Fruit fly (Drosophila melanogaster): Measurements from ENCODE around the gene CG33116.

CG33116 gene

dm6 chr2L:19492934-19493686, 40.2 kb upstream of the CG33116 start, which contains the start of the genes swm and Ctu2 (continued):
- TF ChIP-seq CG5245 (GFP tag; optimal IDR thresholded peaks at IDR 0.05) = no peak
- no peak for TF ChIP-seq dmrt99B (tag; optimal IDR thresholded peaks at IDR 0.05)
- peak; percentile 65 for TF ChIP-seq CG14014 (GFP tag; IDR thresholded peaks at IDR 0.05)
- TF ChIP-seq row (GFP tag; IDR thresholded peaks at IDR 0.05) = peak; percentile 90
- peak; percentile 1 to 71 for TF ChIP-seq dpn (GFP tag; optimal IDR thresholded peaks at IDR 0.05)
- TF ChIP-seq Blimp-1 (GFP tag; optimal IDR thresholded peaks at IDR 0.05) = no peak
- TF ChIP-seq gro (GFP tag; optimal IDR thresholded peaks at IDR 0.05) = no peak
- no peak for TF ChIP-seq btn (GFP tag; optimal IDR thresholded peaks at IDR 0.05)
- no peak for TF ChIP-seq sens-2 (GFP tag; IDR thresholded peaks at IDR 0.05)
- peak; percentile 22 for TF ChIP-seq HmgZ (tag; optimal IDR thresholded peaks at IDR 0.05)
- TF ChIP-seq ash1 (GFP tag; optimal IDR thresholded peaks at IDR 0.05) = no peak
- TF ChIP-seq exex (tag; optimal IDR thresholded peaks at IDR 0.05) = peak; percentile 50
- TF ChIP-seq pzg (GFP tag; optimal IDR thresholded peaks at IDR 0.05) = peak; percentile 48
- no peak; the same call in 1 of the 2 replicates for TF ChIP-seq Taf1 (GFP tag; IDR thresholded peaks at IDR 0.05)
- peak; percentile 48 for TF ChIP-seq az2 (GFP tag; optimal IDR thresholded peaks at IDR 0.05)
- TF ChIP-seq ind (GFP tag; optimal IDR thresholded peaks at IDR 0.05) = peak; percentile 68
- no peak for TF ChIP-seq Hey (tag; optimal IDR thresholded peaks at IDR 0.05)
- TF ChIP-seq CG3995 (GFP tag; optimal IDR thresholded peaks at IDR 0.05) = peak; percentile 3
- no peak for TF ChIP-seq CG10565 (GFP tag; optimal IDR thresholded peaks at IDR 0.05)
- TF ChIP-seq CG17568 (GFP tag; optimal IDR thresholded peaks at IDR 0.05) = no peak
- TF ChIP-seq Jarid2 (GFP tag; optimal IDR thresholded peaks at IDR 0.05) = no peak
- no peak for TF ChIP-seq stc (GFP tag; IDR thresholded peaks at IDR 0.05)
- TF ChIP-seq CG10462 (GFP tag; optimal IDR thresholded peaks at IDR 0.05) = no peak
- no peak for TF ChIP-seq Vsx1 (GFP tag; optimal IDR thresholded peaks at IDR 0.05)
- TF ChIP-seq CG43689 (GFP tag; IDR thresholded peaks at IDR 0.05) = no peak
- TF ChIP-seq ab (GFP tag; optimal IDR thresholded peaks at IDR 0.05) = no peak
- TF ChIP-seq Usf (GFP tag; optimal IDR thresholded peaks at IDR 0.05) = peak; percentile 13
- no peak for TF ChIP-seq ase (GFP tag; IDR thresholded peaks at IDR 0.05)
- TF ChIP-seq pho (GFP tag; optimal IDR thresholded peaks at IDR 0.05) = no peak
- TF ChIP-seq CG8089 (GFP tag; optimal IDR thresholded peaks at IDR 0.05) = no peak
- TF ChIP-seq CG12155 (GFP tag; optimal IDR thresholded peaks at IDR 0.05) = peak; percentile 60
- no peak for TF ChIP-seq CG17802 (tag; optimal IDR thresholded peaks at IDR 0.05)
- TF ChIP-seq gt (GFP tag; IDR thresholded peaks at IDR 0.05) = no peak
- TF ChIP-seq wek (GFP tag; optimal IDR thresholded peaks at IDR 0.05) = no peak
- no peak for TF ChIP-seq CG3065 (GFP tag; optimal IDR thresholded peaks at IDR 0.05)
- TF ChIP-seq amos (GFP tag; IDR thresholded peaks at IDR 0.05; ENCODE audit: partially characterized antibody) = peak; percentile 67
- no peak for TF ChIP-seq CG13894 (tag; optimal IDR thresholded peaks at IDR 0.05)
- TF ChIP-seq CG3838 (GFP tag; optimal IDR thresholded peaks at IDR 0.05) = no peak
- no peak for TF ChIP-seq zfh1 (GFP tag; IDR thresholded peaks at IDR 0.05)
- TF ChIP-seq schlank (tag; optimal IDR thresholded peaks at IDR 0.05) = no peak
- TF ChIP-seq hth (optimal IDR thresholded peaks at IDR 0.05) = no peak
- peak; percentile 67 for TF ChIP-seq CG4424 (GFP tag; optimal IDR thresholded peaks at IDR 0.05)
- no peak for TF ChIP-seq CG14441 (GFP tag; IDR thresholded peaks at IDR 0.05)
- TF ChIP-seq jing (GFP tag; optimal IDR thresholded peaks at IDR 0.05) = no peak
- no peak for TF ChIP-seq z (GFP tag; IDR thresholded peaks at IDR 0.05)
- TF ChIP-seq Kr (GFP tag; optimal IDR thresholded peaks at IDR 0.05) = no peak
- TF ChIP-seq bowl (GFP tag; IDR thresholded peaks at IDR 0.05) = no peak
- TF ChIP-seq CG3281 (GFP tag; optimal IDR thresholded peaks at IDR 0.05) = peak; percentile 73
- peak in 1 of 3 experiments; percentile 73 for TF ChIP-seq lola (GFP tag; optimal IDR thresholded peaks at IDR 0.05)
- no peak for TF ChIP-seq ham (GFP tag; IDR thresholded peaks at IDR 0.05)
- peak; percentile 0 for TF ChIP-seq HLH54F (GFP tag; optimal IDR thresholded peaks at IDR 0.05)
